Worm (Caenorhabditis elegans) whole organism, mixed stage, embryonic: Measurements from ENCODE around the gene srw-121.

Source experiments
- blmp-1 ChIP-seq: fragments of 150-350 bp; optimal IDR thresholded peaks from 2 replicates; lab custom pipeline; 2014; ENCODE audit warnings: missing biosample characterization, missing genetic modification characterization
- ces-1 ChIP-seq: fragments of 150-350 bp; optimal IDR thresholded peaks from 2 replicates; lab custom pipeline; 2014; ENCODE audit warnings: missing biosample characterization, missing genetic modification reagents, missing genetic modification characterization
- cnd-1 ChIP-seq: fragments of 200-800 bp; sonication (Bioruptor generic); optimal IDR thresholded peaks from 2 replicates; lab custom pipeline; 2018; ENCODE audit warnings: mild to moderate bottlenecking, missing genetic modification characterization, missing compliant biosample characterization
- elt-3 ChIP-seq: fragments of 150-350 bp; optimal IDR thresholded peaks from 2 replicates; lab custom pipeline; 2014; ENCODE audit warnings: missing biosample characterization, missing genetic modification characterization
- nhr-237 ChIP-seq: fragments of 150-350 bp; optimal IDR thresholded peaks from 2 replicates; lab custom pipeline; 2014; ENCODE audit warnings: missing biosample characterization, missing genetic modification characterization
- snpc-4 ChIP-seq: fragments of 150-350 bp; optimal IDR thresholded peaks from 2 replicates; lab custom pipeline; 2014; ENCODE audit warnings: missing biosample characterization, missing genetic modification characterization

ce11 chrV:2987407-2987806 is 4.0 kb downstream of the srw-121 start, which contains the start of gene srh-85:
- TF ChIP-seq ces-1 (GFP tag; lab: Kevin White, UChicago) (no peak), cnd-1 (no peak), nhr-237 (tag; lab: Kevin White, UChicago) (no peak), blmp-1 (tag; lab: Kevin White, UChicago) (no peak), elt-3 (tag; lab: Kevin White, UChicago) (no peak), snpc-4 (no peak)
